Worm (Caenorhabditis elegans) whole organism, young adult: ENCODE data around the gene R04B5.5.
A peak's percentile ranks its signal among the peaks of the same experiment; 100 is the strongest.

Experiments used
- B0261.1 ChIP-seq: sonication (generic microtip); optimal IDR thresholded peaks from 2 replicates; lab custom pipeline; 2016; ENCODE audit warnings: mild to moderate bottlenecking, missing genetic modification characterization, moderate library complexity, missing compliant biosample characterization
- C06A6.2 ChIP-seq: fragments of 200-800 bp; sonication (Bioruptor generic); conservative IDR thresholded peaks from 2 replicates; pipeline ENCODE4 v1.3.6; 2022; ENCODE audit warnings: missing genetic modification characterization, missing compliant biosample characterization
- C17E4.6 ChIP-seq: fragments of 200-800 bp; sonication (Bioruptor generic); IDR thresholded peaks from 2 replicates; pipeline ENCODE4 v1.3.6; 2022; ENCODE audit warnings: missing genetic modification reagents, missing genetic modification characterization, missing compliant biosample characterization
- F23B12.7 ChIP-seq: sonication (generic microtip); optimal IDR thresholded peaks from 2 replicates; lab custom pipeline; 2017; ENCODE audit warnings: missing genetic modification characterization, mild to moderate bottlenecking, missing compliant biosample characterization, antibody characterized with exemption, moderate library complexity; ENCODE audit not compliant: insufficient read depth
- K11D2.4 ChIP-seq: fragments of 200-800 bp; sonication (Bioruptor generic); IDR thresholded peaks from 2 replicates; pipeline ENCODE4 v1.3.6; 2022; ENCODE audit warnings: missing genetic modification reagents, missing genetic modification characterization, missing compliant biosample characterization
- K12H6.12 ChIP-seq: fragments of 200-800 bp; sonication (Bioruptor generic); optimal IDR thresholded peaks from 2 replicates; lab custom pipeline; 2018; ENCODE audit warnings: mild to moderate bottlenecking, missing genetic modification characterization, missing compliant biosample characterization
- Y53G8AR.9 ChIP-seq: fragments of 200-800 bp; sonication (Bioruptor generic); conservative IDR thresholded peaks from 2 replicates; pipeline ENCODE4 v1.3.6; 2022; ENCODE audit warnings: missing genetic modification reagents, missing genetic modification characterization, missing compliant biosample characterization
- ama-1 ChIP-seq, 3 experiments: fragments of 150-350 bp in 1 of 3; sonication (generic microtip) in 2 of 3; optimal IDR thresholded peaks; 2 replicates each; lab custom pipeline; 2014 to 2018; ENCODE audit warnings: missing biosample characterization in 2 of 3, missing genetic modification characterization in 2 of 3, missing genetic modification reagents in 2 of 3
- atf-7 ChIP-seq: sonication (generic microtip); optimal IDR thresholded peaks from 2 replicates; lab custom pipeline; 2017; ENCODE audit warnings: mild to moderate bottlenecking, missing genetic modification characterization, missing compliant biosample characterization
- attf-6 ChIP-seq: fragments of 200-800 bp; sonication (Bioruptor generic); IDR thresholded peaks from 2 replicates; pipeline ENCODE4 v1.3.6; 2022; ENCODE audit warnings: missing genetic modification reagents, missing genetic modification characterization, missing compliant biosample characterization
- ceh-40 ChIP-seq: fragments of 200-800 bp; sonication (Bioruptor generic); IDR thresholded peaks from 2 replicates; pipeline ENCODE4 v1.3.6; 2022; ENCODE audit warnings: missing genetic modification characterization, missing compliant biosample characterization
- dpff-1 ChIP-seq: sonication (generic microtip); optimal IDR thresholded peaks from 2 replicates; lab custom pipeline; 2017; ENCODE audit warnings: mild to moderate bottlenecking, missing genetic modification characterization, missing compliant biosample characterization
- dpl-1 ChIP-seq: fragments of 150-350 bp; optimal IDR thresholded peaks from 2 replicates; lab custom pipeline; 2014; ENCODE audit warnings: missing biosample characterization, missing genetic modification reagents, missing genetic modification characterization
- gei-17 ChIP-seq: fragments of 200-800 bp; sonication (Bioruptor generic); optimal IDR thresholded peaks from 2 replicates; lab custom pipeline; 2018; ENCODE audit warnings: mild to moderate bottlenecking, missing genetic modification characterization, missing compliant biosample characterization
- hrde-1 ChIP-seq: sonication (generic microtip); optimal IDR thresholded peaks from 2 replicates; lab custom pipeline; 2016; ENCODE audit warnings: missing genetic modification characterization, mild to moderate bottlenecking, missing compliant biosample characterization, moderate library complexity, missing genotype, missing genetic modification reagents, borderline replicate concordance
- lin-54 ChIP-seq: fragments of 200-800 bp; sonication (Bioruptor generic); optimal IDR thresholded peaks from 2 replicates; lab custom pipeline; 2018; ENCODE audit warnings: mild to moderate bottlenecking, missing genetic modification characterization, missing compliant biosample characterization
- lsy-27 ChIP-seq: sonication (generic microtip); optimal IDR thresholded peaks from 2 replicates; lab custom pipeline; 2017; ENCODE audit warnings: missing genetic modification characterization, mild to moderate bottlenecking, missing compliant biosample characterization, antibody characterized with exemption, missing genotype, borderline replicate concordance; ENCODE audit not compliant: insufficient read depth
- madf-10 ChIP-seq: sonication (generic microtip); optimal IDR thresholded peaks from 2 replicates; lab custom pipeline; 2016; ENCODE audit warnings: mild to moderate bottlenecking, missing genetic modification characterization, missing compliant biosample characterization
- madf-3 ChIP-seq: fragments of 200-800 bp; sonication (Bioruptor generic); IDR thresholded peaks from 2 replicates; pipeline ENCODE4 v1.3.6; 2022; ENCODE audit warnings: missing genetic modification reagents, missing genetic modification characterization, missing compliant biosample characterization
- nfya-2 ChIP-seq: fragments of 200-800 bp; sonication (Bioruptor generic); IDR thresholded peaks from 2 replicates; pipeline ENCODE4 v1.3.6; 2022; ENCODE audit warnings: missing genetic modification reagents, missing genetic modification characterization, missing compliant biosample characterization
- nfyb-1 ChIP-seq: fragments of 200-800 bp; sonication (Bioruptor generic); IDR thresholded peaks from 2 replicates; pipeline ENCODE4 v1.3.6; 2022; ENCODE audit warnings: missing genetic modification reagents, missing genetic modification characterization, missing compliant biosample characterization
- nhr-120 ChIP-seq: fragments of 200-800 bp; sonication (Bioruptor generic); IDR thresholded peaks from 2 replicates; pipeline ENCODE4 v1.3.6; 2022; ENCODE audit warnings: missing genetic modification characterization, missing compliant biosample characterization
- nhr-27 ChIP-seq: fragments of 200-800 bp; sonication (Bioruptor generic); optimal IDR thresholded peaks from 2 replicates; lab custom pipeline; 2018; ENCODE audit warnings: mild to moderate bottlenecking, missing genetic modification characterization, moderate library complexity, missing compliant biosample characterization
- nhr-90 ChIP-seq: sonication (generic microtip); optimal IDR thresholded peaks from 2 replicates; lab custom pipeline; 2016; ENCODE audit warnings: missing genotype, mild to moderate bottlenecking, missing genetic modification characterization, missing compliant biosample characterization
- rpc-1 ChIP-seq, 2 experiments: fragments of 150-350 bp in 1 of 2; sonication (generic microtip) in 1 of 2; optimal IDR thresholded peaks; 2 replicates each; lab custom pipeline; 2014 to 2018; ENCODE audit warnings: missing biosample characterization in 1 of 2, missing genetic modification characterization in 1 of 2, missing genetic modification reagents in 1 of 2, missing genotype in 1 of 2
- snpc-4 ChIP-seq, 5 experiments: fragments of 150-350 bp in 1 of 5; sonication (generic microtip) in 4 of 5; optimal IDR thresholded peaks; 2 replicates each; lab custom pipeline; 2014 to 2018; ENCODE audit warnings: missing genetic modification characterization in 5 of 5, missing biosample characterization in 3 of 5, antibody characterized with exemption in 2 of 5, mild to moderate bottlenecking in 2 of 5, missing compliant biosample characterization in 2 of 5, missing genotype in 2 of 5, moderate library complexity in 2 of 5, missing genetic modification reagents in 1 of 5
- zfh-2 ChIP-seq: fragments of 200-800 bp; sonication (Bioruptor generic); conservative IDR thresholded peaks from 2 replicates; pipeline ENCODE4 v1.3.6; 2022; ENCODE audit warnings: missing genetic modification reagents, missing genetic modification characterization, missing compliant biosample characterization
- zim-3 ChIP-seq: sonication (generic microtip); optimal IDR thresholded peaks from 2 replicates; lab custom pipeline; 2017; ENCODE audit warnings: mild to moderate bottlenecking, missing genetic modification characterization, moderate library complexity, missing compliant biosample characterization
- ztf-18 ChIP-seq: sonication (generic microtip); optimal IDR thresholded peaks from 2 replicates; lab custom pipeline; 2016; ENCODE audit warnings: missing genotype, mild to moderate bottlenecking, missing genetic modification characterization, missing compliant biosample characterization
- ztf-25 ChIP-seq: fragments of 200-800 bp; sonication (Bioruptor generic); IDR thresholded peaks from 2 replicates; pipeline ENCODE4 v1.3.6; 2022; ENCODE audit warnings: missing genetic modification reagents, missing genetic modification characterization, missing compliant biosample characterization

The R04B5.5 gene

ce11 chrV:10124799-10125548 is 37.7 kb downstream of the R04B5.5 start, which contains the start of gene C08B6.10:
TSS of gene C08B6.10 (plus strand) at chrV:10125498.
- TF ChIP-seq gei-17 (GFP tag; lab: Kevin White, UChicago) (no peak), zim-3 (tag; lab: Kevin White, UChicago) (no peak), lsy-27 (tag; lab: Kevin White, UChicago) (no peak), nhr-90 (tag; lab: Kevin White, UChicago) (no peak), lin-54 (GFP tag; lab: Kevin White, UChicago) (no peak), rpc-1 (optimal IDR thresholded peaks at IDR 0.05; lab: Kevin White, UChicago) (no peak), rpc-1 (tag; optimal IDR thresholded peaks at IDR 0.05; lab: Kevin White, UChicago) (no peak), hrde-1 (tag; lab: Kevin White, UChicago) (no peak), attf-6 (GFP tag; lab: Robert Waterston, UW) (no peak), madf-10 (tag; lab: Kevin White, UChicago) (no peak), K12H6.12 (tag; lab: Kevin White, UChicago) (no peak), B0261.1 (tag; lab: Kevin White, UChicago) (no peak), F23B12.7 (tag; lab: Kevin White, UChicago) (no peak)

- TF ChIP-seq nhr-27 (tag; lab: Kevin White, UChicago) (no peak), dpl-1 (no peak)
These were observed 42.9 kb downstream of the R04B5.5 start, which contains the start of gene aos-1 for ce11 chrV:10130195-10130594. TSS of gene aos-1 (minus strand) at chrV:10130295.

ce11 chrV:10133277-10133676 is 46.0 kb downstream of the R04B5.5 start:
- TF ChIP-seq ama-1 (optimal IDR thresholded peaks at IDR 0.05; lab: Kevin White, UChicago) (no peak), ama-1 (GFP tag; optimal IDR thresholded peaks at IDR 0.05; lab: Kevin White, UChicago) (no peak), dpff-1 (tag; lab: Kevin White, UChicago) (no peak), nfya-2 (GFP tag; lab: Robert Waterston, UW) (no peak), nhr-120 (GFP tag; lab: Robert Waterston, UW) (no peak), zfh-2 (GFP tag; lab: Robert Waterston, UW) (peak; percentile 64), nfyb-1 (GFP tag; lab: Robert Waterston, UW) (no peak)

ce11 chrV:10134077-10134693 is 46.9 kb downstream of the R04B5.5 start, which contains the start of the genes C08B6.18, wdr-20 and C08B6.8:
TSS of gene C08B6.18 (minus strand) at chrV:10134127.
TSS of gene wdr-20 (minus strand) at chrV:10134158.
TSS of gene C08B6.8 (plus strand) at chrV:10134643.
- TF ChIP-seq snpc-4 (GFP tag; optimal IDR thresholded peaks at IDR 0.05; lab: Kevin White, UChicago) (no peak), snpc-4 (tag; optimal IDR thresholded peaks at IDR 0.05; lab: Kevin White, UChicago) (peak in 1 of 4 experiments; percentile 35), madf-3 (peak; percentile 89), ztf-18 (tag; lab: Kevin White, UChicago) (no peak), attf-6 (GFP tag; lab: Robert Waterston, UW) (no peak), nfyb-1 (GFP tag; lab: Robert Waterston, UW) (no peak), ztf-25 (no peak), C17E4.6 (GFP tag; lab: Robert Waterston, UW) (no peak), Y53G8AR.9 (GFP tag; lab: Robert Waterston, UW) (no peak), nfya-2 (GFP tag; lab: Robert Waterston, UW) (no peak), K12H6.12 (tag; lab: Kevin White, UChicago) (no peak), C06A6.2 (GFP tag; lab: Robert Waterston, UW) (no peak), atf-7 (tag; lab: Kevin White, UChicago) (no peak), K11D2.4 (GFP tag; lab: Robert Waterston, UW) (no peak), ceh-40 (GFP tag; lab: Robert Waterston, UW) (no peak)
